Worm (Caenorhabditis elegans) whole organism, L4 larva: ENCODE results near the gene srbc-71.

ENCODE experiments used
- daf-12 ChIP-seq: fragments of 150-350 bp; optimal IDR thresholded peaks from 2 replicates; lab custom pipeline; 2014; ENCODE audit warnings: missing biosample characterization, missing genetic modification reagents, missing genetic modification characterization
- egl-27 ChIP-seq: sonication (generic microtip); optimal IDR thresholded peaks from 3 replicates; lab custom pipeline; 2017; ENCODE audit warnings: missing biosample characterization, missing genetic modification reagents, missing genetic modification characterization
- nhr-237 ChIP-seq: sonication (generic microtip); optimal IDR thresholded peaks from 2 replicates; lab custom pipeline; 2017; ENCODE audit warnings: missing biosample characterization, missing genetic modification characterization
- unc-39 ChIP-seq: sonication (generic microtip); optimal IDR thresholded peaks from 2 replicates; lab custom pipeline; 2017; ENCODE audit warnings: missing biosample characterization, missing genetic modification characterization
- ztf-11 ChIP-seq: fragments of 150-350 bp; optimal IDR thresholded peaks from 2 replicates; lab custom pipeline; 2014; ENCODE audit warnings: missing biosample characterization, missing genetic modification characterization

DNA sequence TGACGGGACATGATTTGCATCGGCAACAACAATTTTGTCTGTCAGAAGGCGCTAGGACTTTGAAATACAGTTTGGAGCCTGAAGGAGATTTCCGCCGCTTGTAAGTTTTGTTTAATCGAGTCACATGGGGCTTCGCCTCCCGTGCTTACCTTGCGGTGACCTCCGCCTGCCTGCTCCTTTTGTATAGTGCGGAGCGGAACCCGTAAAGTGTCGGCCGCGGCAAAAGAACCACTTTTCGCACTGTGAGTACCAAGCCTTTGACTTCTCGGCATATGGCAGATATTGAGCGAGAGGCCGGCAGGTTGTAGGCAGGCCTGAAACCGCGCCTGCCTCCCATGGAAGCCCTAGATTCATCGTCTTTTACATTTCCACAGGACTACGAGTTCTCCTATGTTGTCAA, 40.2 kb upstream of the srbc-71 start:
- TF ChIP-seq nhr-237 (tag; lab: Kevin White, UChicago) (no peak), ztf-11 (tag; lab: Kevin White, UChicago) (no peak), unc-39 (no peak), egl-27 (tag; lab: Kevin White, UChicago) (no peak), daf-12 (tag; lab: Kevin White, UChicago) (no peak)
